Worm (Caenorhabditis elegans) whole organism, L3 larva: ENCODE results near the gene srx-118.
A peak's percentile ranks its signal among the peaks of the same experiment; 100 is the strongest.
"Not testable (repeated sequence)": the region's sequence is repeated elsewhere in the genome, so short reads cannot be mapped to it uniquely, and the experiment has no call there.

Experiments
- aly-2 ChIP-seq: fragments of 150-350 bp; optimal IDR thresholded peaks from 2 replicates; lab custom pipeline; 2014; ENCODE audit warnings: missing biosample characterization, missing genetic modification characterization
- ceh-16 ChIP-seq: sonication (generic microtip); optimal IDR thresholded peaks from 2 replicates; lab custom pipeline; 2017; ENCODE audit warnings: missing biosample characterization, missing genetic modification characterization
- ceh-82 ChIP-seq: fragments of 150-350 bp; optimal IDR thresholded peaks from 2 replicates; lab custom pipeline; 2014; ENCODE audit warnings: missing biosample characterization, missing genetic modification characterization
- egl-27 ChIP-seq: sonication (generic microtip); optimal IDR thresholded peaks from 4 replicates; lab custom pipeline; 2017; ENCODE audit warnings: missing biosample characterization, missing genetic modification reagents, missing genetic modification characterization
- elt-1 ChIP-seq: fragments of 150-350 bp; optimal IDR thresholded peaks from 2 replicates; lab custom pipeline; 2014; ENCODE audit warnings: missing biosample characterization, missing genetic modification characterization
- elt-2 ChIP-seq: sonication (generic microtip); optimal IDR thresholded peaks from 2 replicates; lab custom pipeline; 2016; ENCODE audit warnings: missing genetic modification reagents, mild to moderate bottlenecking, missing genetic modification characterization, missing compliant biosample characterization
- elt-3 ChIP-seq, 3 experiments: fragments of 150-350 bp in 1 of 3; sonication (generic microtip) in 2 of 3; optimal IDR thresholded peaks; 2 replicates in 2 of 3; 4 replicates in 1 of 3; lab custom pipeline; 2014 to 2017; ENCODE audit warnings: missing biosample characterization in 3 of 3, missing genetic modification characterization in 3 of 3
- eor-1 ChIP-seq, 2 experiments: fragments of 150-350 bp; optimal IDR thresholded peaks; 2 replicates each; lab custom pipeline; 2014 to 2018; ENCODE audit warnings: missing biosample characterization in 2 of 2, missing genetic modification characterization in 2 of 2
- fkh-10 ChIP-seq: sonication (generic microtip); optimal IDR thresholded peaks from 2 replicates; lab custom pipeline; 2017; ENCODE audit warnings: missing biosample characterization, missing genetic modification reagents, missing genetic modification characterization
- fos-1 ChIP-seq: fragments of 150-350 bp; optimal IDR thresholded peaks from 2 replicates; lab custom pipeline; 2014; ENCODE audit warnings: missing biosample characterization, missing genetic modification characterization
- lin-15B ChIP-seq: fragments of 150-350 bp; optimal IDR thresholded peaks from 2 replicates; lab custom pipeline; 2014; ENCODE audit warnings: missing biosample characterization, missing genetic modification characterization
- lin-39 ChIP-seq: fragments of 150-350 bp; optimal IDR thresholded peaks from 2 replicates; lab custom pipeline; 2018; ENCODE audit warnings: missing biosample characterization, missing genetic modification reagents, missing genetic modification characterization
- lsy-12 ChIP-seq: sonication (generic microtip); optimal IDR thresholded peaks from 2 replicates; lab custom pipeline; 2016; ENCODE audit warnings: mild to moderate bottlenecking, missing genetic modification characterization, missing compliant biosample characterization
- mml-1 ChIP-seq: fragments of 150-350 bp; sonication (generic microtip); optimal IDR thresholded peaks from 3 replicates; lab custom pipeline; 2014; ENCODE audit warnings: missing biosample characterization, missing genetic modification characterization
- nfya-1 ChIP-seq: sonication (generic microtip); optimal IDR thresholded peaks from 2 replicates; lab custom pipeline; 2017; ENCODE audit warnings: missing genetic modification characterization, mild to moderate bottlenecking, missing compliant biosample characterization, antibody characterized with exemption, moderate library complexity; ENCODE audit not compliant: insufficient read depth
- nhr-11 ChIP-seq: fragments of 150-350 bp; optimal IDR thresholded peaks from 2 replicates; lab custom pipeline; 2014; ENCODE audit warnings: missing biosample characterization, missing genetic modification characterization
- nhr-12 ChIP-seq: fragments of 150-350 bp; optimal IDR thresholded peaks from 2 replicates; lab custom pipeline; 2014; ENCODE audit warnings: missing biosample characterization, missing genetic modification characterization
- nhr-23 ChIP-seq: fragments of 150-350 bp; optimal IDR thresholded peaks from 2 replicates; lab custom pipeline; 2014; ENCODE audit warnings: missing biosample characterization, missing genetic modification reagents, missing genetic modification characterization
- nhr-25 ChIP-seq: sonication (generic microtip); optimal IDR thresholded peaks from 2 replicates; lab custom pipeline; 2017; ENCODE audit warnings: missing biosample characterization, missing genetic modification characterization
- nhr-28 ChIP-seq: fragments of 150-350 bp; optimal IDR thresholded peaks from 2 replicates; lab custom pipeline; 2014; ENCODE audit warnings: missing biosample characterization, missing genetic modification characterization
- nhr-43 ChIP-seq: sonication (generic microtip); optimal IDR thresholded peaks from 2 replicates; lab custom pipeline; 2016; ENCODE audit warnings: mild to moderate bottlenecking, missing genetic modification characterization, missing compliant biosample characterization; ENCODE audit not compliant: poor library complexity, severe bottlenecking
- nhr-67 ChIP-seq: fragments of 150-350 bp; optimal IDR thresholded peaks from 2 replicates; lab custom pipeline; 2014; ENCODE audit warnings: missing biosample characterization, missing genetic modification characterization
- nhr-76 ChIP-seq: fragments of 150-350 bp; sonication (generic microtip); optimal IDR thresholded peaks from 5 replicates; lab custom pipeline; 2014; ENCODE audit warnings: missing biosample characterization, missing genetic modification characterization
- nhr-77 ChIP-seq: fragments of 150-350 bp; optimal IDR thresholded peaks from 2 replicates; lab custom pipeline; 2014; ENCODE audit warnings: missing biosample characterization, missing genetic modification characterization
- pqm-1 ChIP-seq: fragments of 150-350 bp; optimal IDR thresholded peaks from 2 replicates; lab custom pipeline; 2017; ENCODE audit warnings: missing biosample characterization, missing genetic modification characterization, inconsistent platforms
- sea-2 ChIP-seq: fragments of 150-350 bp; sonication (generic microtip); optimal IDR thresholded peaks from 4 replicates; lab custom pipeline; 2014; ENCODE audit warnings: missing biosample characterization, missing genetic modification reagents, missing genetic modification characterization
- skn-1 ChIP-seq: fragments of 150-350 bp; optimal IDR thresholded peaks from 2 replicates; lab custom pipeline; 2014; ENCODE audit warnings: missing biosample characterization, missing genetic modification characterization
- tbx-2 ChIP-seq: sonication (generic microtip); optimal IDR thresholded peaks from 2 replicates; lab custom pipeline; 2016; ENCODE audit warnings: mild to moderate bottlenecking, missing genetic modification characterization, missing compliant biosample characterization
- unc-39 ChIP-seq: sonication (generic microtip); optimal IDR thresholded peaks from 4 replicates; lab custom pipeline; 2017; ENCODE audit warnings: missing biosample characterization, missing genetic modification characterization
- zag-1 ChIP-seq: fragments of 150-350 bp; optimal IDR thresholded peaks from 2 replicates; lab custom pipeline; 2014; ENCODE audit warnings: missing biosample characterization, missing genetic modification characterization
- ztf-4 ChIP-seq: fragments of 150-350 bp; optimal IDR thresholded peaks from 2 replicates; lab custom pipeline; 2014; ENCODE audit warnings: missing biosample characterization, missing genetic modification characterization

The srx-118 gene

DNA sequence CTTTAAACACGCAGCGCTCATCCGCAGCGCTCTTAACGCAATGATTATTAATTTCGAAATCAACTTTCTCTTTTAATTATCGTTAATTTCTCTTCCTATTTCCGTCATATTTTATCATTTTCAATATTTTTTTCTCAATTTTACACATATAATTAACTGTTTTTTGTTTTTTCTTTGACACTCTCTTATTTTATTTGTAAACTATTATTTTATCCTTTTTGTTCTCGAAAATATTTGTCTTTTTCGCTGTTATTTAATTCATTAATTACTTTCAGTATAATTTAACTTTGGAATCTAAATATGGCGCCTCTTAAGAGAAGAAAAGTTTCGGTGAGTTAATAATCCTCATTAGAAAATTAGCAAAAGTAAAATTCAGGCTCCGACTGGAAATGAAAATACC lies 10.6 kb downstream of the srx-118 start, which contains the start of gene F49C5.3:
Gene F49C5.3 (plus strand): TSS at position 301 of the 400 bp plus-strand sequence.
- not testable (repeated sequence) for TF ChIP-seq fkh-10; lin-39 (tag; lab: Kevin White, UChicago); nhr-77 (tag; lab: Kevin White, UChicago)

DNA sequence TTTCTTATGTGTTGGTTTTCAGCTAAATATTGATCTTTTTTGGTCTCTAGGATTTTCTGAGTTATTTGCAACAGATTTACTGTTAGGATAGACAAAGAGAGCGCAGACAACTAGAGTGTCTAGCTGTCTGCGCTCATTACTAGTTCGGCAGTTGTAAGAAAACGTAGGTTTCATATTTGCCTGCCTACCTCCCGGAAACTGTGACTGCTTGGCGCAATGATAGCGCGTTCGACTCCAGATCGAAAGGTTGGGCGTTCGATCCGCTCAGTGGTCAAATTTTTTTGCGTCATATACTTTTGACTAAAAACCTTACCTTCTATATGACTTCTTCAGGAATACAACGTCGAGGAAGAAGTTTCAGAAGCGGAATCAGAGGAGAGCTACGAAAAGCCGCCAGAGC lies 13.8 kb downstream of the srx-118 start:
- no peak for TF ChIP-seq nhr-25 (tag; lab: Kevin White, UChicago)
- TF ChIP-seq nhr-11 (tag; lab: Kevin White, UChicago) = no peak

DNA sequence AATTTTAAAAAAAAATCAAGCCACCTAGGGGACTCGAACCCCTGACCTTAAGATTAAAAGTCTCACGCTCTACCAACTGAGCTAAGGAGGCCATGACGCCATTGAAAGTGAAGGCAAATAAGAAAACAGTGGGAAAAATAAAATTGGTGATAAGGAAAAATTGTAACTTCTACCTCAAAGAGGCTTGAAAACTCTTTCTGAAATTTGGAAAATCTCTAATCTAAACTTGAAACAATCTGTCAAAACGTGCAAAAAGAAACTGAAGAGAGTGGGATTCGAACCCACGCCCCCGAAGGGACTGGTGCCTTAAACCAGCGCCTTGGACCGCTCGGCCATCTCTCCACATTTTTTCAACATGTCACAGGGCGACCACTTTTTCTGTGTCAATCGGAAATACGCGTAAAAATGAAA lies 16.0 kb downstream of the srx-118 start:
- TF ChIP-seq elt-2 (tag; lab: Kevin White, UChicago) (peak; percentile 46), lsy-12 (tag; lab: Kevin White, UChicago) (peak; percentile 38), nfya-1 (tag; lab: Kevin White, UChicago) (peak; percentile 23), nhr-43 (tag; lab: Kevin White, UChicago) (peak; percentile 24)

DNA sequence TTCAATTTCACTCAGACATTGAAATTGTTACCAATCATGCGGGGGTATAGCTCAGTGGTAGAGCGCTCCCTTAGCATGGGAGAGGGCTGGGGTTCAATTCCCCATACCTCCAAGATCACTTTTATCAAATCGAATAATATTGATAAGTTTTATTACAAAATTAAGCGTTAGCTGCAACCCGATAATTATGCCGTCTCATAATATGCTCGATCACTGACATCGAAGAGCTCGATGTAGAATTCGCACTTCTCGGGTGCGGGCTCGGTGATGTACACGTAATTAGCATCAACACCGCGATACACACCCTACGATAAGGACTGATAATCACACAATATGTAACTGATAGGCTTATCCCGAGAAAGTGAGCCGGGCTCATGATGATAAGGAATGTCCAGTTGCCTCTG lies 17.0 kb downstream of the srx-118 start:
- peak; percentile 58 for TF ChIP-seq elt-2 (tag; lab: Kevin White, UChicago)
- no peak for TF ChIP-seq elt-1 (tag; lab: Kevin White, UChicago)
- TF ChIP-seq nhr-67 (tag; lab: Kevin White, UChicago) = no peak
- no peak for TF ChIP-seq nhr-76 (tag; lab: Kevin White, UChicago)
- TF ChIP-seq fos-1 (tag; lab: Kevin White, UChicago) = no peak
- TF ChIP-seq, all 47 proteins: peak for 1

DNA sequence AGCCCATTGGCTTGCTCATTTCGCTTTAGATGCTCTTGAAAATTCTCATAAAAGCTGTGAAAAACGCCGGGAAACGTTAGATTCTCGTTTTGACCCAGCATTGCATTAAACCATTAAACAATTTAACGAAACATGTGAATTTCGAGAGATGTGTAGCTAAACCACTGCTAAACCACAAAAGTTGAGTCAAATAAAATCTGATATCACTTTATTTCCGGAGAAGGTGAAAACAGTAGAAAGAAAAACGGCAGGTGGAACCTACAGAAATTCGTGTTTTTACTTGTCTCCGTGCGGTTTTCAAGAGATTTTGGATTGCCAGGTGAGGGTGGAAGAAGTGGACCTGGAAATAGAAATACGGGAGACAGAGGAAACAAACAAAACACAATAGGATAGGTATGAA lies 18.9 kb downstream of the srx-118 start, which contains the start of gene F49C5.9:
Gene F49C5.9 (minus strand): TSS at position 101 of the 400 bp plus-strand sequence.
- no peak for TF ChIP-seq skn-1 (tag; lab: Kevin White, UChicago)
- TF ChIP-seq nhr-12 = no peak
- TF ChIP-seq unc-39 = no peak
- no peak for TF ChIP-seq nhr-76 (tag; lab: Kevin White, UChicago)

DNA sequence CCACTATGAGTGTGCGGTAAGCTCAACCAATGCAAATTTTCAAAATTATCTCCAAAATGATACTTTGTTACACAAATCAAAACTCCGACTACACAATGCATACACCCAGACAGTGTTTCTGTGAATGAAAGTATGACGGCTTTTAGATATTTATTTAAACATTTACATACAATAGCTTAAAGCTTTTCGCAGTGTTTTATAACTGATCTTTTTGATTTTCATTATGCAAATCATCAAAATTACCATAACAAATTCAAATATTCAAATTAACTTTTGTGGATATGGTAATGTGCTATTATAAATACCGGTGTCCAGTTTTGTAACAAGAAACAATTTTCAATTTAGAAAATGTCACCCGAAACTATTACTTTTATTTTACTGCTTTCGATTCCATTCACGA lies 20.8 kb downstream of the srx-118 start, which contains the start of the genes F49C5.5 and F49C5.10:
Gene F49C5.5 (minus strand): TSS at position 101 of the 400 bp plus-strand sequence.
Gene F49C5.10 (plus strand): TSS at position 344 of the 400 bp plus-strand sequence.
- TF ChIP-seq elt-3 (tag; optimal IDR thresholded peaks at IDR 0.05; lab: Kevin White, UChicago) (no peak), fos-1 (tag; lab: Kevin White, UChicago) (no peak), nhr-11 (tag; lab: Kevin White, UChicago) (no peak), ceh-16 (tag; lab: Kevin White, UChicago) (no peak), ztf-4 (tag; lab: Kevin White, UChicago) (no peak), pqm-1 (no peak), egl-27 (tag; lab: Kevin White, UChicago) (no peak), lin-39 (tag; lab: Kevin White, UChicago) (no peak), fkh-10 (no peak), lsy-12 (tag; lab: Kevin White, UChicago) (no peak), lin-15B (tag; lab: Kevin White, UChicago) (no peak), zag-1 (tag; lab: Kevin White, UChicago) (no peak), aly-2 (tag; lab: Kevin White, UChicago) (no peak), tbx-2 (tag; lab: Kevin White, UChicago) (no peak), nhr-23 (no peak), nhr-28 (tag; lab: Kevin White, UChicago) (no peak), nhr-43 (tag; lab: Kevin White, UChicago) (no peak), nhr-67 (tag; lab: Kevin White, UChicago) (no peak), sea-2 (GFP tag; lab: Kevin White, UChicago) (no peak)

DNA sequence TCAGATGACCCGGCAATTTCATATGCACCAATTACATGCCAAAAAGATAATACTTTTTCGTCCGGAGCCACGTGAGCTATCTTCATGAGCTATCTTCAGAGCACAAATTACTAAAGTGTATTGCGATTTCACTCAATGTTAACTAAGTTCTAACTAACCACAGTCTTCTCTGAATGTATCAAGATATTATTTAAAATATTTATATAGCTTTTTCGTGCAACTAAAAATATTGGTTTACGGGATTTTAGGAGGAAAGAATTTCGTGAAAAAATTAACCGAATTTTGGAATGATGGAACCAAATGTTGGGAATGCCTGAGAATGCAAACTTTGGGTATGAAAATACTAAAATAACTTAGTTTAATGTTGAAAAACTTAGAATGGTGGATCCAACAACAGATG lies 21.9 kb downstream of the srx-118 start, which contains the start of gene F49C5.16:
Gene F49C5.16 (plus strand): TSS at position 301 of the 400 bp plus-strand sequence.
- TF ChIP-seq fkh-10 (no peak), mml-1 (tag; lab: Kevin White, UChicago) (no peak), sea-2 (GFP tag; lab: Kevin White, UChicago) (no peak), skn-1 (tag; lab: Kevin White, UChicago) (no peak), nhr-67 (tag; lab: Kevin White, UChicago) (no peak), ceh-82 (tag; lab: Kevin White, UChicago) (no peak), lsy-12 (tag; lab: Kevin White, UChicago) (no peak), eor-1 (tag; optimal IDR thresholded peaks at IDR 0.05; lab: Kevin White, UChicago) (no peak), aly-2 (tag; lab: Kevin White, UChicago) (no peak), elt-2 (tag; lab: Kevin White, UChicago) (no peak)
